Fruit fly (Drosophila melanogaster) whole organism, embryonic: Measurements from ENCODE around the gene CG15877.

ENCODE experiments used
- Abd-B ChIP-seq: fragments of 200-800 bp; sonication (Bioruptor generic); optimal IDR thresholded peaks from 2 replicates; lab custom pipeline; 2018; ENCODE audit warnings: missing biosample characterization, mild to moderate bottlenecking, missing genetic modification characterization, moderate library complexity
- Ada2b ChIP-seq: fragments of 200-800 bp; sonication (Bioruptor generic); IDR thresholded peaks from 2 replicates; pipeline ENCODE4 v1.3.6; 2022; ENCODE audit warnings: missing biosample characterization, missing genetic modification characterization
- Awh ChIP-seq: fragments of 200-800 bp; sonication (Bioruptor generic); IDR thresholded peaks from 2 replicates; pipeline ENCODE4, ENCODE4 v1.3.6; 2022; ENCODE audit warnings: missing biosample characterization, missing genetic modification characterization
- BEAF-32 ChIP-seq: fragments of 200-800 bp; sonication (Bioruptor generic); optimal IDR thresholded peaks from 3 replicates; lab custom pipeline; 2017; ENCODE audit warnings: missing biosample characterization, missing genetic modification characterization, mild to moderate bottlenecking, moderate library complexity, missing genetic modification reagents
- Blimp-1 ChIP-seq: fragments of 200-800 bp; sonication (Bioruptor generic); optimal IDR thresholded peaks from 3 replicates; lab custom pipeline; 2018; ENCODE audit warnings: missing biosample characterization, missing genetic modification characterization, mild to moderate bottlenecking, moderate library complexity, missing genetic modification reagents
- BtbVII ChIP-seq: fragments of 200-800 bp; sonication (Bioruptor generic); optimal IDR thresholded peaks from 3 replicates; lab custom pipeline; 2017; ENCODE audit warnings: missing biosample characterization, mild to moderate bottlenecking, missing genetic modification characterization
- Bteb2 ChIP-seq: fragments of 200-800 bp; sonication (Bioruptor generic); optimal IDR thresholded peaks from 2 replicates; lab custom pipeline; 2016; ENCODE audit warnings: missing biosample characterization, missing genetic modification characterization
- CG10267 ChIP-seq: fragments of 200-800 bp; sonication (Bioruptor generic); optimal IDR thresholded peaks from 2 replicates; lab custom pipeline; 2018; ENCODE audit warnings: missing biosample characterization, mild to moderate bottlenecking, missing genetic modification characterization, moderate library complexity
- CG10543 ChIP-seq: fragments of 200-800 bp; sonication (Bioruptor generic); optimal IDR thresholded peaks from 3 replicates; lab custom pipeline; 2017; ENCODE audit warnings: missing biosample characterization, mild to moderate bottlenecking, missing genetic modification characterization, moderate library complexity
- CG12104 ChIP-seq: fragments of 200-800 bp; sonication (Bioruptor generic); optimal IDR thresholded peaks from 3 replicates; lab custom pipeline; 2016; ENCODE audit warnings: missing biosample characterization, missing genetic modification characterization
- CG14441 ChIP-seq: fragments of 200-800 bp; sonication (Bioruptor generic); IDR thresholded peaks from 2 replicates; pipeline ENCODE4 v1.3.6; 2022; ENCODE audit warnings: missing biosample characterization, missing genetic modification characterization
- CG14710 ChIP-seq: fragments of 200-800 bp; sonication (Bioruptor generic); optimal IDR thresholded peaks from 3 replicates; lab custom pipeline; 2019; ENCODE audit warnings: missing biosample characterization, mild to moderate bottlenecking, missing genetic modification characterization, moderate library complexity
- CG17186 ChIP-seq: fragments of 200-800 bp; sonication (Bioruptor generic); optimal IDR thresholded peaks from 3 replicates; lab custom pipeline; 2017; ENCODE audit warnings: missing biosample characterization, missing genetic modification reagents, missing genetic modification characterization
- CG1792 ChIP-seq: fragments of 200-800 bp; sonication (Bioruptor generic); optimal IDR thresholded peaks from 2 replicates; lab custom pipeline; 2016; ENCODE audit warnings: missing biosample characterization, missing genetic modification characterization
- CG18262 ChIP-seq: fragments of 200-800 bp; optimal IDR thresholded peaks from 3 replicates; lab custom pipeline; 2019; ENCODE audit warnings: missing biosample characterization, mild to moderate bottlenecking, missing genetic modification characterization, moderate library complexity
- CG18476 ChIP-seq: fragments of 200-800 bp; sonication (Bioruptor generic); optimal IDR thresholded peaks from 2 replicates; lab custom pipeline; 2016; ENCODE audit warnings: missing biosample characterization, mild to moderate bottlenecking, missing genetic modification characterization
- CG34224 ChIP-seq: fragments of 200-800 bp; sonication (Bioruptor generic); IDR thresholded peaks from 3 replicates; pipeline ENCODE4 v1.3.6; 2022; ENCODE audit warnings: missing biosample characterization, missing genetic modification characterization; ENCODE audit not compliant: partially characterized antibody
- CG4730 ChIP-seq: fragments of 200-800 bp; sonication (Bioruptor generic); IDR thresholded peaks from 2 replicates; pipeline ENCODE4 v1.3.6; 2022; ENCODE audit warnings: missing biosample characterization, missing genetic modification characterization
- CG8290 ChIP-seq, 3 experiments: fragments of 200-800 bp; sonication (Bioruptor generic); optimal IDR thresholded peaks; 2 replicates each; lab custom pipeline; 2016 to 2019; ENCODE audit warnings: missing biosample characterization in 3 of 3, missing genetic modification characterization in 3 of 3, mild to moderate bottlenecking in 2 of 3, moderate library complexity in 1 of 3
- CG9437 ChIP-seq: fragments of 200-800 bp; sonication (Bioruptor generic); optimal IDR thresholded peaks from 2 replicates; lab custom pipeline; 2018; ENCODE audit warnings: missing biosample characterization, mild to moderate bottlenecking, missing genetic modification characterization
- CHES-1-like ChIP-seq: fragments of 200-800 bp; sonication (Bioruptor generic); optimal IDR thresholded peaks from 2 replicates; lab custom pipeline; 2016; ENCODE audit warnings: missing biosample characterization, missing genetic modification characterization
- Dref ChIP-seq: fragments of 200-800 bp; sonication (Bioruptor generic); IDR thresholded peaks from 2 replicates; pipeline ENCODE4 v1.3.6; 2022; ENCODE audit warnings: missing biosample characterization, missing genetic modification characterization
- E2f1 ChIP-seq: fragments of 200-800 bp; sonication (Bioruptor generic); IDR thresholded peaks from 2 replicates; pipeline ENCODE4 v1.3.6; 2022; ENCODE audit warnings: missing biosample characterization, missing genetic modification characterization
- Eip74EF ChIP-seq, 2 experiments: fragments of 200-800 bp in 1 of 2; fragments of >200 bp in 1 of 2; sonication (Bioruptor generic) in 1 of 2; optimal IDR thresholded peaks; 2 replicates each; lab custom pipeline; 2017 to 2019; ENCODE audit warnings: missing biosample characterization in 2 of 2, missing genetic modification characterization in 2 of 2, mild to moderate bottlenecking in 1 of 2, moderate library complexity in 1 of 2
- Ets65A ChIP-seq: fragments of 200-800 bp; sonication (Bioruptor generic); peaks from one replicate; lab custom pipeline; 2016; ENCODE audit warnings: missing biosample characterization, missing genetic modification characterization
- HHEX ChIP-seq: fragments of 200-800 bp; sonication (Bioruptor generic); optimal IDR thresholded peaks from 3 replicates; lab custom pipeline; 2017; ENCODE audit warnings: missing biosample characterization, mild to moderate bottlenecking, missing genetic modification characterization, missing genetic modification reagents
- MBD-R2 ChIP-seq: fragments of 200-800 bp; sonication (Bioruptor generic); IDR thresholded peaks from 2 replicates; pipeline ENCODE4 v1.3.6; 2022; ENCODE audit warnings: missing biosample characterization, missing genetic modification characterization
- PHDP ChIP-seq: fragments of 200-800 bp; sonication (Bioruptor generic); optimal IDR thresholded peaks from 3 replicates; lab custom pipeline; 2018; ENCODE audit warnings: missing biosample characterization, mild to moderate bottlenecking, missing genetic modification characterization, moderate library complexity
- Pdp1 ChIP-seq, 2 experiments: fragments of 200-800 bp; sonication (Bioruptor generic); optimal IDR thresholded peaks; 3 replicates each; lab custom pipeline; 2016; ENCODE audit warnings: missing biosample characterization in 2 of 2, missing genetic modification characterization in 2 of 2, mild to moderate bottlenecking in 1 of 2, moderate library complexity in 1 of 2
- Ptx1 ChIP-seq: fragments of 200-800 bp; sonication (Bioruptor generic); IDR thresholded peaks from 2 replicates; pipeline ENCODE4 v1.3.6; 2022; ENCODE audit warnings: missing biosample characterization, missing genetic modification characterization
- Tbp ChIP-seq: fragments of >200 bp; optimal IDR thresholded peaks from 2 replicates; lab custom pipeline; 2018; ENCODE audit warnings: missing biosample characterization, missing genetic modification characterization
- amos ChIP-seq: fragments of 200-800 bp; sonication (Bioruptor generic); IDR thresholded peaks from 2 replicates; pipeline ENCODE4 v1.3.6; 2022; ENCODE audit warnings: missing biosample characterization, missing genetic modification characterization; ENCODE audit not compliant: partially characterized antibody
- emc ChIP-seq: fragments of 200-800 bp; sonication (Bioruptor generic); optimal IDR thresholded peaks from 2 replicates; lab custom pipeline; 2016; ENCODE audit warnings: missing biosample characterization, missing genetic modification characterization
- ems ChIP-seq: fragments of 200-800 bp; sonication (Bioruptor generic); optimal IDR thresholded peaks from 3 replicates; lab custom pipeline; 2016; ENCODE audit warnings: missing biosample characterization, missing genetic modification characterization
- eyg ChIP-seq: fragments of 200-800 bp; sonication (Bioruptor generic); optimal IDR thresholded peaks from 3 replicates; lab custom pipeline; 2016; ENCODE audit warnings: missing biosample characterization, missing genetic modification characterization
- gce ChIP-seq: fragments of 200-800 bp; sonication (Bioruptor generic); IDR thresholded peaks from 3 replicates; pipeline ENCODE4 v1.3.6; 2022; ENCODE audit warnings: missing biosample characterization, missing genetic modification characterization
- gcm ChIP-seq: fragments of 200-800 bp; sonication (Bioruptor generic); optimal IDR thresholded peaks from 2 replicates; lab custom pipeline; 2019; ENCODE audit warnings: missing biosample characterization, mild to moderate bottlenecking, missing genetic modification characterization, moderate library complexity
- gem ChIP-seq: fragments of 200-800 bp; sonication (Bioruptor generic); optimal IDR thresholded peaks from 2 replicates; lab custom pipeline; 2019; ENCODE audit warnings: missing biosample characterization, mild to moderate bottlenecking, missing genetic modification characterization, moderate library complexity
- gsb ChIP-seq: fragments of 200-800 bp; sonication (Bioruptor generic); IDR thresholded peaks from 2 replicates; pipeline ENCODE4 v1.3.6; 2022; ENCODE audit warnings: missing biosample characterization, missing genetic modification characterization
- lilli ChIP-seq: fragments of 200-800 bp; sonication (Bioruptor generic); optimal IDR thresholded peaks from 3 replicates; lab custom pipeline; 2016; ENCODE audit warnings: missing biosample characterization, missing genetic modification characterization
- mld ChIP-seq: fragments of 200-800 bp; sonication (Bioruptor generic); IDR thresholded peaks from 3 replicates; pipeline ENCODE4 v1.3.6; 2022; ENCODE audit warnings: missing biosample characterization, missing genetic modification characterization; ENCODE audit not compliant: partially characterized antibody
- nau ChIP-seq: fragments of 200-800 bp; sonication (Bioruptor generic); optimal IDR thresholded peaks from 3 replicates; lab custom pipeline; 2017; ENCODE audit warnings: missing biosample characterization, mild to moderate bottlenecking, missing genetic modification characterization, missing genetic modification reagents
- nom ChIP-seq: fragments of 200-800 bp; sonication (Bioruptor generic); optimal IDR thresholded peaks from 2 replicates; lab custom pipeline; 2017; ENCODE audit warnings: missing biosample characterization, missing genetic modification characterization, mild to moderate bottlenecking, moderate library complexity, missing genetic modification reagents
- otp ChIP-seq: fragments of 200-800 bp; sonication (Bioruptor generic); IDR thresholded peaks from 3 replicates; pipeline ENCODE4, ENCODE4 v1.3.6; 2022; ENCODE audit warnings: missing biosample characterization, missing genetic modification characterization
- pan ChIP-seq, 4 experiments: fragments of >200 bp in 3 of 4; fragments of 200-800 bp in 1 of 4; sonication (Bioruptor generic) in 1 of 4; optimal IDR thresholded peaks in 3 of 4; IDR thresholded peaks in 1 of 4; 2 replicates each; pipeline versions ENCODE4 v1.3.6 to Lab custom; 2017 to 2022; ENCODE audit warnings: missing biosample characterization in 2 of 4, missing genetic modification characterization in 2 of 4, mixed read lengths in 1 of 4
- pita ChIP-seq: fragments of 200-800 bp; sonication (Bioruptor generic); optimal IDR thresholded peaks from 2 replicates; lab custom pipeline; 2017; ENCODE audit warnings: missing biosample characterization, mild to moderate bottlenecking, missing genetic modification characterization
- tna ChIP-seq: fragments of 200-800 bp; sonication (Bioruptor generic); IDR thresholded peaks from 2 replicates; pipeline ENCODE4 v1.3.6; 2022; ENCODE audit warnings: missing biosample characterization, missing genetic modification characterization; ENCODE audit not compliant: partially characterized antibody
- z ChIP-seq: fragments of 200-800 bp; sonication (Bioruptor generic); IDR thresholded peaks from 3 replicates; pipeline ENCODE4 v1.3.6; 2022; ENCODE audit warnings: missing biosample characterization, missing genetic modification characterization

The CG15877 gene

dm6 chr3L:2417399-2418040, 40.2 kb upstream of the CG15877 start (continued):
- no peak for TF ChIP-seq Dref (GFP tag; lab: Robert Waterston, UW)
- peak; percentile 68 for TF ChIP-seq Abd-B (GFP tag; lab: Kevin White, UChicago)
- no peak for TF ChIP-seq gsb (GFP tag; lab: Robert Waterston, UW)
- TF ChIP-seq amos (GFP tag; lab: Robert Waterston, UW) = no peak
- TF ChIP-seq CG17186 (GFP tag; lab: Kevin White, UChicago) = no peak
- TF ChIP-seq eyg (GFP tag; lab: Kevin White, UChicago) = no peak
- peak; percentile 58 for TF ChIP-seq CG14441 (GFP tag; lab: Robert Waterston, UW)
- no peak for TF ChIP-seq MBD-R2
- TF ChIP-seq CG1792 (GFP tag; lab: Kevin White, UChicago) = no peak
- no peak for TF ChIP-seq pan (optimal IDR thresholded peaks at IDR 0.05; lab: Kevin White, UChicago)
- TF ChIP-seq pan (GFP tag; optimal IDR thresholded peaks at IDR 0.05 in 1 of 2, IDR thresholded peaks at IDR 0.05 in 1 of 2) = peak in 1 of 2 experiments; percentile 43
- TF ChIP-seq CG8290 (GFP tag; optimal IDR thresholded peaks at IDR 0.05; lab: Kevin White, UChicago) = no peak
- TF ChIP-seq CG8290 (tag; optimal IDR thresholded peaks at IDR 0.05; lab: Kevin White, UChicago) = peak in 1 of 2 experiments; percentile 3
- no peak for TF ChIP-seq ems (GFP tag; lab: Kevin White, UChicago)
- TF ChIP-seq Ptx1 (GFP tag; lab: Robert Waterston, UW) = peak; percentile 83
- TF ChIP-seq CHES-1-like (GFP tag; lab: Kevin White, UChicago) = no peak
- TF ChIP-seq CG18476 (GFP tag; lab: Kevin White, UChicago) = peak; percentile 47
- TF ChIP-seq CG9437 (GFP tag; lab: Kevin White, UChicago) = peak; percentile 80
- TF ChIP-seq CG12104 (GFP tag; lab: Kevin White, UChicago) = peak; percentile 63
- TF ChIP-seq gcm (GFP tag; lab: Kevin White, UChicago) = peak; percentile 79
- TF ChIP-seq gce (GFP tag; lab: Robert Waterston, UW) = no peak
- no peak for TF ChIP-seq BEAF-32 (GFP tag; lab: Kevin White, UChicago)
- peak; percentile 75 for TF ChIP-seq BtbVII
- peak; percentile 73 for TF ChIP-seq nau (GFP tag; lab: Kevin White, UChicago)
- no peak for TF ChIP-seq lilli (GFP tag; lab: Kevin White, UChicago)
- TF ChIP-seq Blimp-1 (GFP tag; lab: Kevin White, UChicago) = peak; percentile 70
- peak; percentile 76 for TF ChIP-seq PHDP (tag; lab: Kevin White, UChicago)
- peak in 1 of 2 experiments; percentile 86 for TF ChIP-seq Eip74EF (GFP tag; optimal IDR thresholded peaks at IDR 0.05; lab: Kevin White, UChicago)
- peak; percentile 82 for TF ChIP-seq CG18262 (tag; lab: Kevin White, UChicago)
- peak; percentile 77 for TF ChIP-seq CG10267 (tag; lab: Kevin White, UChicago)
- TF ChIP-seq Tbp (GFP tag; lab: Kevin White, UChicago) = no peak
- TF ChIP-seq pita = no peak
- TF ChIP-seq CG34224 = no peak
- peak; percentile 36; the same call in 1 of the 2 replicates for TF ChIP-seq E2f1 (GFP tag; lab: Robert Waterston, UW)
- 0 out of 2 replicates have a peak, but pooled peaks have one; percentile 4 for TF ChIP-seq Ada2b (GFP tag; lab: Robert Waterston, UW)
- peak; percentile 32 to 49 for TF ChIP-seq Pdp1 (GFP tag; optimal IDR thresholded peaks at IDR 0.05; lab: Kevin White, UChicago)
- TF ChIP-seq z (GFP tag; lab: Robert Waterston, UW) = no peak
- no peak for TF ChIP-seq tna (GFP tag; lab: Robert Waterston, UW)
- no peak for TF ChIP-seq emc (GFP tag; lab: Kevin White, UChicago)
- TF ChIP-seq HHEX (GFP tag; lab: Kevin White, UChicago) = peak; percentile 77
- TF ChIP-seq CG4730 (GFP tag; lab: Robert Waterston, UW) = no peak
- no peak for TF ChIP-seq mld
- no peak for TF ChIP-seq otp
- TF ChIP-seq gem = peak; percentile 88
- peak; percentile 71 for TF ChIP-seq CG14710
- peak; percentile 91 for TF ChIP-seq nom
- TF ChIP-seq Bteb2 (GFP tag; lab: Kevin White, UChicago) = no peak
- peak; percentile 88 for TF ChIP-seq Ets65A (GFP tag; lab: Kevin White, UChicago)
- peak; percentile 59 for TF ChIP-seq CG10543
- TF ChIP-seq Awh (GFP tag; lab: Robert Waterston, UW) = no peak
